Fruit fly (Drosophila melanogaster) whole organism, adult: ENCODE measurements around the gene Or19b.
"Not testable (repeated sequence)": the region's sequence is repeated elsewhere in the genome, so short reads cannot be mapped to it uniquely, and the experiment has no call there.

Experiments used
- CG11617 ChIP-seq: fragments of 200-800 bp; sonication (Bioruptor generic); optimal IDR thresholded peaks from 2 replicates; lab custom pipeline; 2017; ENCODE audit warnings: mild to moderate bottlenecking, missing biosample characterization, missing genetic modification reagents, missing genetic modification characterization
- CG12768 ChIP-seq: fragments of 200-800 bp; sonication (Bioruptor generic); optimal IDR thresholded peaks from 2 replicates; lab custom pipeline; 2017; ENCODE audit warnings: missing biosample characterization, missing genetic modification characterization, mild to moderate bottlenecking, moderate library complexity, missing genetic modification reagents
- CG14711 ChIP-seq: fragments of 200-800 bp; sonication (Bioruptor generic); optimal IDR thresholded peaks from 2 replicates; lab custom pipeline; 2018; ENCODE audit warnings: missing biosample characterization, mild to moderate bottlenecking, missing genetic modification characterization, moderate library complexity
- CG1620 ChIP-seq: fragments of 200-800 bp; sonication (Bioruptor generic); optimal IDR thresholded peaks from 2 replicates; lab custom pipeline; 2016; ENCODE audit warnings: missing biosample characterization, missing genetic modification characterization
- CG33017 ChIP-seq: fragments of 200-800 bp; sonication (Bioruptor generic); optimal IDR thresholded peaks from 2 replicates; lab custom pipeline; 2018; ENCODE audit warnings: missing biosample characterization, mild to moderate bottlenecking, missing genetic modification characterization, moderate library complexity
- CG5204 ChIP-seq: fragments of 200-800 bp; sonication (Bioruptor generic); optimal IDR thresholded peaks from 2 replicates; lab custom pipeline; 2016; ENCODE audit warnings: missing biosample characterization, missing genetic modification characterization
- CG7045 ChIP-seq: fragments of 200-800 bp; sonication (Bioruptor generic); optimal IDR thresholded peaks from 2 replicates; lab custom pipeline; 2017; ENCODE audit warnings: missing biosample characterization, mild to moderate bottlenecking, missing genetic modification characterization
- CG7101 ChIP-seq: fragments of 200-800 bp; sonication (Bioruptor generic); optimal IDR thresholded peaks from 2 replicates; lab custom pipeline; 2018; ENCODE audit warnings: missing biosample characterization, mild to moderate bottlenecking, missing genetic modification characterization, moderate library complexity
- Clk ChIP-seq: fragments of 200-800 bp; sonication (Bioruptor generic); optimal IDR thresholded peaks from 2 replicates; lab custom pipeline; 2017; ENCODE audit warnings: missing biosample characterization, missing genetic modification characterization
- Mnt ChIP-seq: fragments of 200-800 bp; sonication (Bioruptor generic); optimal IDR thresholded peaks from 2 replicates; lab custom pipeline; 2016; ENCODE audit warnings: missing biosample characterization, mild to moderate bottlenecking, missing genetic modification characterization
- bab1 ChIP-seq: fragments of 200-800 bp; sonication (Bioruptor generic); optimal IDR thresholded peaks from 3 replicates; lab custom pipeline; 2019; ENCODE audit warnings: missing biosample characterization, mild to moderate bottlenecking, missing genetic modification characterization, moderate library complexity
- cic ChIP-seq: fragments of 200-800 bp; sonication (Bioruptor generic); optimal IDR thresholded peaks from 2 replicates; lab custom pipeline; 2017; ENCODE audit warnings: missing biosample characterization, mild to moderate bottlenecking, missing genetic modification characterization, moderate library complexity
- cnc ChIP-seq, 2 experiments: fragments of >200 bp; optimal IDR thresholded peaks; 2 replicates each; lab custom pipeline; 2017
- kay ChIP-seq: fragments of 200-800 bp; sonication (Bioruptor generic); peaks from one replicate; lab custom pipeline; 2016; ENCODE audit warnings: missing biosample characterization, missing genetic modification characterization, borderline replicate concordance
- ovo ChIP-seq: fragments of 200-800 bp; sonication (Bioruptor generic); optimal IDR thresholded peaks from 2 replicates; lab custom pipeline; 2016; ENCODE audit warnings: missing biosample characterization, missing genetic modification characterization
- pad ChIP-seq: fragments of 200-800 bp; sonication (Bioruptor generic); optimal IDR thresholded peaks from 3 replicates; lab custom pipeline; 2017; ENCODE audit warnings: missing biosample characterization, missing genetic modification characterization, mild to moderate bottlenecking, moderate library complexity, missing genetic modification reagents
- tj ChIP-seq: fragments of 200-800 bp; sonication (Bioruptor generic); optimal IDR thresholded peaks from 3 replicates; lab custom pipeline; 2017; ENCODE audit warnings: missing biosample characterization, mild to moderate bottlenecking, missing genetic modification characterization, moderate library complexity

The Or19b gene

dm6 chrX:20140710-20141109 is 46.5 kb downstream of the Or19b start, which contains the start of gene CG34332:
Gene CG34332 (plus strand): TSS chrX:20141010.
- TF ChIP-seq ovo: no peak
- TF ChIP-seq pad (GFP tag; lab: Kevin White, UChicago): no peak
- TF ChIP-seq CG7045: no peak
- TF ChIP-seq kay (GFP tag; lab: Kevin White, UChicago): no peak
- TF ChIP-seq CG5204 (GFP tag; lab: Kevin White, UChicago): no peak
- no peak for TF ChIP-seq CG33017 (tag; lab: Kevin White, UChicago)
- TF ChIP-seq cnc (optimal IDR thresholded peaks at IDR 0.05; lab: Kevin White, UChicago): no peak
- no peak for TF ChIP-seq tj (GFP tag; lab: Kevin White, UChicago)
- no peak for TF ChIP-seq CG14711 (tag; lab: Kevin White, UChicago)
- no peak for TF ChIP-seq bab1 (GFP tag; lab: Kevin White, UChicago)
- TF ChIP-seq CG11617: no peak
- TF ChIP-seq CG7101 (tag; lab: Kevin White, UChicago): no peak
- no peak for TF ChIP-seq Clk (GFP tag; lab: Kevin White, UChicago)
- TF ChIP-seq CG12768 (GFP tag; lab: Kevin White, UChicago): no peak
- TF ChIP-seq CG1620 (GFP tag; lab: Kevin White, UChicago): no peak
- no peak for TF ChIP-seq cic (GFP tag; lab: Kevin White, UChicago)
- no peak for TF ChIP-seq Mnt (GFP tag; lab: Kevin White, UChicago)

DNA sequence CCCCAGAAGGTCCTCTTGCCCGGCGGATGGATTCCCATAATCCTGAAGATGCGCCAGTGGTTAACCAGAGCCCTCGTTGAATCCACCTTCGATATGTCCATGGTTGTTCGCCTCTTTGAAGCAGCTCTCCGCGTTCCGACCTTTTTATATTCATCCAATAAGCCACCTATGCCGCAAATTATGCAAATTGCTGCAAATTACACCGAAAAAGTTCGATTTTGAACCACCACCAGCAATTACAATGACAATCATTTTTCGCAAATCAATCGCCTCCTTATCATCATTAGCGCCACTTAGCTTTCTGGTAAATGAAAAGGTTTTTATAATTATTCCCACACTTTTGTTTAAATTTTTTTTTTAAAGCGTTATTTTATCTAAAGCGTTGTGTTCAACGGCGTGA is 48.9 kb downstream of the Or19b start, which contains the start of gene Or19a:
Gene Or19a, minus strand, starts transcription at position 101 of the 400 bp plus-strand sequence.
- not testable (repeated sequence) for TF ChIP-seq CG5204, CG12768, CG1620 (GFP tag; lab: Kevin White, UChicago)
